Fruit fly (Drosophila melanogaster) whole organism, wandering third instar larva: Measurements from ENCODE around the gene stol.

Experiments used
- Abd-B ChIP-seq: fragments of >200 bp; optimal IDR thresholded peaks from 2 replicates; lab custom pipeline; 2017; ENCODE audit warnings: missing biosample characterization, missing genetic modification characterization
- CG32264 ChIP-seq: fragments of 200-800 bp; sonication (Bioruptor generic); optimal IDR thresholded peaks from 2 replicates; lab custom pipeline; 2016; ENCODE audit warnings: missing biosample characterization, missing genetic modification characterization
- CG9705 ChIP-seq: fragments of 200-800 bp; sonication (Bioruptor generic); optimal IDR thresholded peaks from 2 replicates; lab custom pipeline; 2018; ENCODE audit warnings: missing biosample characterization, mild to moderate bottlenecking, missing genetic modification characterization
- CrebA ChIP-seq: fragments of 200-800 bp; sonication (Bioruptor generic); optimal IDR thresholded peaks from 2 replicates; lab custom pipeline; 2016; ENCODE audit warnings: missing biosample characterization, mild to moderate bottlenecking, missing genetic modification characterization, borderline replicate concordance
- Dfd ChIP-seq: fragments of >200 bp; optimal IDR thresholded peaks from 2 replicates; lab custom pipeline; 2017; ENCODE audit warnings: missing biosample characterization, missing genetic modification characterization
- Dif ChIP-seq: fragments of 200-275, 200-300 bp; sonication (Bioruptor generic); optimal IDR thresholded peaks from 2 replicates; lab custom pipeline; 2018; ENCODE audit warnings: missing biosample characterization, missing genetic modification characterization; ENCODE audit not compliant: partially characterized antibody
- GATAd ChIP-seq: sonication (Bioruptor generic); optimal IDR thresholded peaks from 2 replicates; lab custom pipeline; 2016; ENCODE audit warnings: missing biosample characterization, missing genetic modification characterization
- HLH106 ChIP-seq: fragments of 200-800 bp; optimal IDR thresholded peaks from 3 replicates; lab custom pipeline; 2019; ENCODE audit warnings: missing biosample characterization, mild to moderate bottlenecking, missing genetic modification characterization, moderate library complexity
- Hnf4 ChIP-seq: fragments of 200-800 bp; sonication (Bioruptor generic); optimal IDR thresholded peaks from 2 replicates; lab custom pipeline; 2016; ENCODE audit warnings: missing biosample characterization, mild to moderate bottlenecking, missing genetic modification characterization
- Hr78 ChIP-seq: fragments of >200 bp; optimal IDR thresholded peaks from 2 replicates; lab custom pipeline; 2017; ENCODE audit warnings: missing biosample characterization, missing genetic modification characterization
- Hr83 ChIP-seq: fragments of 200-300 bp; sonication (Bioruptor generic); optimal IDR thresholded peaks from 2 replicates; lab custom pipeline; 2016; ENCODE audit warnings: missing biosample characterization, mild to moderate bottlenecking, missing genetic modification characterization, moderate library complexity; ENCODE audit not compliant: poor library complexity, severe bottlenecking
- Jra ChIP-seq: sonication (Bioruptor generic); optimal IDR thresholded peaks from 2 replicates; lab custom pipeline; 2016; ENCODE audit warnings: missing biosample characterization, missing genetic modification characterization
- Mio ChIP-seq: sonication (Bioruptor generic); optimal IDR thresholded peaks from 2 replicates; lab custom pipeline; 2016; ENCODE audit warnings: missing biosample characterization, missing genetic modification characterization
- Myc ChIP-seq: fragments of >200 bp; optimal IDR thresholded peaks from 2 replicates; lab custom pipeline; 2017
- N ChIP-seq: fragments of >200 bp; optimal IDR thresholded peaks from 2 replicates; lab custom pipeline; 2018; ENCODE audit warnings: missing biosample characterization, missing external identifiers, missing genetic modification characterization
- OdsH ChIP-seq: fragments of 200-800 bp; sonication (Bioruptor generic); optimal IDR thresholded peaks from 2 replicates; lab custom pipeline; 2016; ENCODE audit warnings: missing biosample characterization, mild to moderate bottlenecking, missing genetic modification characterization
- Rel ChIP-seq, 2 experiments: fragments of 200-800 bp; sonication (Bioruptor generic) in 1 of 2; optimal IDR thresholded peaks; 2 replicates in 1 of 2; 3 replicates in 1 of 2; lab custom pipeline; 2016 to 2019; ENCODE audit warnings: mild to moderate bottlenecking in 2 of 2, missing biosample characterization in 2 of 2, missing genetic modification characterization in 2 of 2, moderate library complexity in 1 of 2
- Sp1 ChIP-seq: fragments of 200-800 bp; sonication (Bioruptor generic); optimal IDR thresholded peaks from 3 replicates; lab custom pipeline; 2019; ENCODE audit warnings: missing biosample characterization, mild to moderate bottlenecking, missing genetic modification characterization, moderate library complexity
- br ChIP-seq: fragments of 200-800 bp; sonication (Bioruptor generic); optimal IDR thresholded peaks from 2 replicates; lab custom pipeline; 2016; ENCODE audit warnings: missing biosample characterization, missing genetic modification characterization
- dmrt93B ChIP-seq: fragments of 200-800 bp; sonication (Bioruptor generic); optimal IDR thresholded peaks from 2 replicates; lab custom pipeline; 2018; ENCODE audit warnings: missing biosample characterization, mild to moderate bottlenecking, missing genetic modification characterization
- dsf ChIP-seq: sonication (Bioruptor generic); optimal IDR thresholded peaks from 2 replicates; lab custom pipeline; 2016; ENCODE audit warnings: missing biosample characterization, missing genetic modification characterization, borderline replicate concordance
- ey ChIP-seq: fragments of 200-800 bp; sonication (Bioruptor generic); optimal IDR thresholded peaks from 2 replicates; lab custom pipeline; 2016; ENCODE audit warnings: missing biosample characterization, missing genetic modification characterization
- foxo ChIP-seq, 2 experiments: fragments of 200-800 bp; sonication (Bioruptor generic); optimal IDR thresholded peaks; 2 replicates in 1 of 2; 3 replicates in 1 of 2; lab custom pipeline; 2016 to 2017; ENCODE audit warnings: missing biosample characterization in 2 of 2, missing genetic modification characterization in 2 of 2
- fru ChIP-seq: fragments of 200-800 bp; sonication (Bioruptor generic); optimal IDR thresholded peaks from 3 replicates; lab custom pipeline; 2016; ENCODE audit warnings: missing biosample characterization, mild to moderate bottlenecking, missing genetic modification characterization
- h ChIP-seq: fragments of 200-800 bp; sonication (Bioruptor generic); optimal IDR thresholded peaks from 3 replicates; lab custom pipeline; 2016; ENCODE audit warnings: missing biosample characterization, mild to moderate bottlenecking, missing genetic modification characterization
- jim ChIP-seq: fragments of 175-275, 200-325 bp; sonication (Bioruptor generic); optimal IDR thresholded peaks from 2 replicates; lab custom pipeline; 2016; ENCODE audit warnings: missing biosample characterization, mild to moderate bottlenecking, missing genetic modification characterization
- pan ChIP-seq: fragments of >200 bp; optimal IDR thresholded peaks from 2 replicates; lab custom pipeline; 2017
- psq ChIP-seq: fragments of 200-800 bp; sonication (Bioruptor generic); optimal IDR thresholded peaks from 3 replicates; lab custom pipeline; 2017; ENCODE audit warnings: missing biosample characterization, mild to moderate bottlenecking, missing genetic modification characterization, moderate library complexity
- rgr ChIP-seq: fragments of 200-800 bp; sonication (Bioruptor generic); optimal IDR thresholded peaks from 3 replicates; lab custom pipeline; 2016; ENCODE audit warnings: missing biosample characterization, mild to moderate bottlenecking, missing genetic modification characterization
- sage ChIP-seq: fragments of 200-800 bp; sonication (Bioruptor generic); optimal IDR thresholded peaks from 2 replicates; lab custom pipeline; 2016; ENCODE audit warnings: missing biosample characterization, mild to moderate bottlenecking, missing genetic modification characterization
- tai ChIP-seq: sonication (Bioruptor generic); optimal IDR thresholded peaks from 2 replicates; lab custom pipeline; 2016; ENCODE audit warnings: missing biosample characterization, missing genetic modification characterization
- usp ChIP-seq: fragments of >200 bp; optimal IDR thresholded peaks from 2 replicates; lab custom pipeline; 2017; ENCODE audit warnings: missing biosample characterization, missing genetic modification characterization
- woc ChIP-seq: sonication (Bioruptor generic); optimal IDR thresholded peaks from 2 replicates; lab custom pipeline; 2016; ENCODE audit warnings: missing biosample characterization, mild to moderate bottlenecking, missing genetic modification characterization

stol gene

DNA sequence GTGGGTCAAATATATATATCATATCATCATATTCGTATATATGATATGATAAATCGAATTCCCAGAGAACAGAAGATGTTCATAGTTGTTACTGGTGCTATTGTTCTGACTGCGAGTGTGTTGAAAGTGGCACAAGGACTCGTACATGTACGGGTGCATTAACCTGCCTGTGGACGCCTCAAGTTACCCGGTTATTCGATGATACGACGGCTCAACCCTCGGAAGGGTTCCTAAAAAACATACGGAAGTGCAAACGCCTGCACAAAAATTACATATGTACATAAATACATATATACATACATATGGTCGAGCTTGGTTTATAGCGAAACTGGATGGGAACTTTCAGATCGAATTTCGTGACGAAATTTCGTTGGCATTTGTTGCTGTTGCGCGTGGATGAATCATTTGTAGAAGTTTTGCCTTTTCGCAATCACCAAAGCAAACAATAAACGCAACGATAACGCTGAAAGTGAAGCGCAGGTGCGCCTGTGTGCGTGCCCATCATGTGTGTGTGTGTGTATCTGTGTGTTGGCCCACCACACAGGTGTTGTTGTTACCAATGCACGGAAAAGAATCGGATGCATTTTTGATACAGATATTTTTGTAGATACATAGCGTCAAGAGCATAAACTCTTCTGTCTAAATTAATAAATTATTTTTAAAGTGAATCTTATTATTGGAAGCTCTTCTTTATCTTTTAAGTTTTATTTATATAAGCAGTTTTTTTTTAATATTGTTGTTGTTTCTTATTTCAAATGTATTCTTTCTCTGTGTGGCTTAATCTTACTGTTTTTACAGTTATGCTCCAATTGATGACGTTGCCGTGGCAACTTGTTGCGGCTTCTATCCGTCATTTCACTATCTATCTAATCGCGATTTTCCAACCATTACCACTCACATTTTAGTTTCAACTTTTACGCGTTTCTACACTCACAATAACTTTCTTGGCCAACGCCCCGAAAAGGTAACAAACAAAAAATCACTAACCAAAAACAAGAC is 43.6 kb upstream of the stol start:
- TF ChIP-seq Jra (GFP tag; lab: Kevin White, UChicago), result peak; percentile 62
- peak; percentile 66 for TF ChIP-seq Hr83 (GFP tag; lab: Kevin White, UChicago)
- peak; percentile 5 for TF ChIP-seq Hnf4 (GFP tag; lab: Kevin White, UChicago)
- TF ChIP-seq Myc, result no peak
- TF ChIP-seq dsf, result peak; percentile 43
- TF ChIP-seq N (GFP tag; lab: Kevin White, UChicago), result peak; percentile 41
- no peak for TF ChIP-seq jim
- peak; percentile 74 for TF ChIP-seq ey (GFP tag; lab: Kevin White, UChicago)
- peak; percentile 88 for TF ChIP-seq Sp1 (GFP tag; lab: Kevin White, UChicago)
- TF ChIP-seq sage, result peak; percentile 66
- TF ChIP-seq Rel (GFP tag; optimal IDR thresholded peaks at IDR 0.05; lab: Kevin White, UChicago), result no peak
- peak; percentile 1 for TF ChIP-seq Rel (tag; optimal IDR thresholded peaks at IDR 0.05; lab: Kevin White, UChicago)
- peak; percentile 79 for TF ChIP-seq br (GFP tag; lab: Kevin White, UChicago)
- TF ChIP-seq dmrt93B (GFP tag; lab: Kevin White, UChicago), result peak; percentile 78
- TF ChIP-seq usp (GFP tag; lab: Kevin White, UChicago), result no peak
- TF ChIP-seq Dif (GFP tag; lab: Kevin White, UChicago), result no peak
- TF ChIP-seq OdsH, result peak; percentile 80
- peak in 1 of 2 experiments; percentile 83 for TF ChIP-seq foxo (GFP tag; optimal IDR thresholded peaks at IDR 0.05; lab: Kevin White, UChicago)
- TF ChIP-seq HLH106 (tag; lab: Kevin White, UChicago), result peak; percentile 88
- no peak for TF ChIP-seq Dfd (GFP tag; lab: Kevin White, UChicago)
- peak; percentile 85 for TF ChIP-seq psq (GFP tag; lab: Kevin White, UChicago)
- TF ChIP-seq h (GFP tag; lab: Kevin White, UChicago), result peak; percentile 90
- TF ChIP-seq CG9705 (GFP tag; lab: Kevin White, UChicago), result peak; percentile 33
- no peak for TF ChIP-seq pan
- TF ChIP-seq woc (GFP tag; lab: Kevin White, UChicago), result peak; percentile 79
- peak; percentile 85 for TF ChIP-seq rgr (GFP tag; lab: Kevin White, UChicago)
- TF ChIP-seq tai (GFP tag; lab: Kevin White, UChicago), result no peak
- no peak for TF ChIP-seq Hr78 (GFP tag; lab: Kevin White, UChicago)
- peak; percentile 67 for TF ChIP-seq fru (GFP tag; lab: Kevin White, UChicago)
- peak; percentile 50 for TF ChIP-seq CG32264

DNA sequence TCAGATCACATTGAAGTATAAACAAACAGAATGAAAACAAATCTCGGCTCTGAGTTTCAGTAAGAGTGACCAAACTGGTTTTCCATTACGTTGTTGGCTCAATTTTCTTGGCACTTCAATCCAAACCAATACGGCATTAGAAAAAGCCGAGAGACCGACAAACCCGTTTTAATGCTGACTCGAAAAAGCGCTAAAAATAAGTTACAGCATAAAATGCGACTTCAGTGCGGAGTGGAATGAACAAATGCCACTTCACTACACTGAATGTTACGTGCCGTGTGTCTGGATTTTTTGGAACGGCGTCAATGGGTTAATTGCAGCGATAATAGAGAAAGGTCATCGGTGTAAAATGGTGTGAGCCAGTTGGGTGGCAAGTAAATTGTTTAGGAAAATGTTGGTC is 42.6 kb upstream of the stol start:
- TF ChIP-seq br (GFP tag; lab: Kevin White, UChicago), result no peak
- no peak for TF ChIP-seq Mio (GFP tag; lab: Kevin White, UChicago)
- no peak for TF ChIP-seq Abd-B (GFP tag; lab: Kevin White, UChicago)
- TF ChIP-seq CrebA (GFP tag; lab: Kevin White, UChicago), result no peak
- no peak for TF ChIP-seq usp (GFP tag; lab: Kevin White, UChicago)
- no peak for TF ChIP-seq Hnf4 (GFP tag; lab: Kevin White, UChicago)
- TF ChIP-seq GATAd, result no peak
- TF ChIP-seq CG9705 (GFP tag; lab: Kevin White, UChicago), result no peak
- TF ChIP-seq rgr (GFP tag; lab: Kevin White, UChicago), result no peak
- no peak for TF ChIP-seq Dfd (GFP tag; lab: Kevin White, UChicago)
- no peak for TF ChIP-seq OdsH
- TF ChIP-seq foxo (GFP tag; optimal IDR thresholded peaks at IDR 0.05; lab: Kevin White, UChicago), result no peak
- no peak for TF ChIP-seq Rel (GFP tag; optimal IDR thresholded peaks at IDR 0.05; lab: Kevin White, UChicago)
- TF ChIP-seq Rel (tag; optimal IDR thresholded peaks at IDR 0.05; lab: Kevin White, UChicago), result no peak
- no peak for TF ChIP-seq sage
- no peak for TF ChIP-seq tai (GFP tag; lab: Kevin White, UChicago)
- TF ChIP-seq Jra (GFP tag; lab: Kevin White, UChicago), result no peak
- no peak for TF ChIP-seq Dif (GFP tag; lab: Kevin White, UChicago)
- TF ChIP-seq dmrt93B (GFP tag; lab: Kevin White, UChicago), result no peak
- TF ChIP-seq Hr83 (GFP tag; lab: Kevin White, UChicago), result no peak

DNA sequence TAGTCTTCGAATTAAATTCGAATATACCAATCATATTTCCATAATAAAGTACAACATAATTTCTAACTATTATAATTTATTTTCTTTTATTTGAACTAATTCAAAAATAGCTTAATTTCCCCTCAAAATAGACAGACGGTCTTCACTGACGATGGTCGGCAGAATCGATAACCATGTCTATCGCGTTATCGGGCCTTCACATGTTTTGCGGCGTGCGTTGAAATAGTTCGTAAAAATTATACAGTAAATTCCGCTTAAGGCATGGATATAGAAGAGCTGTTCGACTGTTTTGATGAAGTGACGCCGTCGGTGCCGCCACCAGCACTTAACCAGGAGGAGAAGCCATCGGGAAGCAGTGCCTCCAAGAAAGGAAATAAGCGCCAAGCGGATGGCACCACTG is 34.0 kb upstream of the stol start, which contains the start of gene Mtr4:
Mtr4 (plus strand) TSS at position 168 of the 400 bp plus-strand sequence.
- TF ChIP-seq Dif (GFP tag; lab: Kevin White, UChicago), result no peak
- no peak for TF ChIP-seq woc (GFP tag; lab: Kevin White, UChicago)
- TF ChIP-seq rgr (GFP tag; lab: Kevin White, UChicago), result no peak
- no peak for TF ChIP-seq pan
- no peak for TF ChIP-seq jim
- no peak for TF ChIP-seq tai (GFP tag; lab: Kevin White, UChicago)
- TF ChIP-seq fru (GFP tag; lab: Kevin White, UChicago), result no peak
- TF ChIP-seq OdsH, result no peak
- no peak for TF ChIP-seq dsf
- no peak for TF ChIP-seq Sp1 (GFP tag; lab: Kevin White, UChicago)
- no peak for TF ChIP-seq Rel (GFP tag; optimal IDR thresholded peaks at IDR 0.05; lab: Kevin White, UChicago)
- no peak for TF ChIP-seq Rel (tag; optimal IDR thresholded peaks at IDR 0.05; lab: Kevin White, UChicago)
